Fruit fly (Drosophila melanogaster) whole organism, adult: ENCODE measurements around the gene CG33772.

ENCODE experiments used
- CG12768 ChIP-seq: fragments of 200-800 bp; sonication (Bioruptor generic); optimal IDR thresholded peaks from 2 replicates; lab custom pipeline; 2017; ENCODE audit warnings: missing biosample characterization, missing genetic modification characterization, mild to moderate bottlenecking, moderate library complexity, missing genetic modification reagents
- CG33017 ChIP-seq: fragments of 200-800 bp; sonication (Bioruptor generic); optimal IDR thresholded peaks from 2 replicates; lab custom pipeline; 2018; ENCODE audit warnings: missing biosample characterization, mild to moderate bottlenecking, missing genetic modification characterization, moderate library complexity
- CG7101 ChIP-seq: fragments of 200-800 bp; sonication (Bioruptor generic); optimal IDR thresholded peaks from 2 replicates; lab custom pipeline; 2018; ENCODE audit warnings: missing biosample characterization, mild to moderate bottlenecking, missing genetic modification characterization, moderate library complexity
- Clk ChIP-seq: fragments of 200-800 bp; sonication (Bioruptor generic); optimal IDR thresholded peaks from 2 replicates; lab custom pipeline; 2017; ENCODE audit warnings: missing biosample characterization, missing genetic modification characterization
- Hr96 ChIP-seq: fragments of 200-800 bp; sonication (Bioruptor generic); optimal IDR thresholded peaks from 2 replicates; lab custom pipeline; 2016; ENCODE audit warnings: missing biosample characterization, missing genetic modification characterization
- cnc ChIP-seq, 2 experiments: fragments of >200 bp; optimal IDR thresholded peaks; 2 replicates each; lab custom pipeline; 2017
- pad ChIP-seq: fragments of 200-800 bp; sonication (Bioruptor generic); optimal IDR thresholded peaks from 3 replicates; lab custom pipeline; 2017; ENCODE audit warnings: missing biosample characterization, missing genetic modification characterization, mild to moderate bottlenecking, moderate library complexity, missing genetic modification reagents

DNA sequence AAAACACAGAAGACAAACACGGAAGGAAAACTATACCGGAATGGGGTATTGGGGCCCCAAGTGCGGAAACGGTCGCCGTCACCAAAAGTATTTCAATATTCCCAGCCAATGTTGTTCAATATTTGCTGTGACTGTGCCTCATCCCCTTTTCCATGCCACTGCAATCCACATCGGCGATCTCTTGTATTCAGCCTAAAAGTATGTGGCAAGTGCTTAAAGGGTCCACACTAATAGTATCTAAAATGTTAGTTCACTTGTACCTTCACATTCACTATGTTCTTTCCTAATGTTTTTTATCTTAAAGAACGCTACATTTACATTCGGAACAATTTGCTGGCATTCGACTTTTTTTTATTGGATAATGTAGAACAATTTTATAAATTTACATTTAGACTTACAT, 28.6 kb upstream of the CG33772 start:
- no peak for TF ChIP-seq Hr96 (GFP tag; lab: Kevin White, UChicago)
- TF ChIP-seq CG12768 (GFP tag; lab: Kevin White, UChicago): no peak
- no peak for TF ChIP-seq Clk (GFP tag; lab: Kevin White, UChicago)
- no peak for TF ChIP-seq cnc (optimal IDR thresholded peaks at IDR 0.05; lab: Kevin White, UChicago)
- TF ChIP-seq pad (GFP tag; lab: Kevin White, UChicago): no peak
- TF ChIP-seq CG7101 (tag; lab: Kevin White, UChicago): no peak
- TF ChIP-seq CG33017 (tag; lab: Kevin White, UChicago): no peak
